Worm (Caenorhabditis elegans): ENCODE measurements around the gene icln-1.

DNA sequence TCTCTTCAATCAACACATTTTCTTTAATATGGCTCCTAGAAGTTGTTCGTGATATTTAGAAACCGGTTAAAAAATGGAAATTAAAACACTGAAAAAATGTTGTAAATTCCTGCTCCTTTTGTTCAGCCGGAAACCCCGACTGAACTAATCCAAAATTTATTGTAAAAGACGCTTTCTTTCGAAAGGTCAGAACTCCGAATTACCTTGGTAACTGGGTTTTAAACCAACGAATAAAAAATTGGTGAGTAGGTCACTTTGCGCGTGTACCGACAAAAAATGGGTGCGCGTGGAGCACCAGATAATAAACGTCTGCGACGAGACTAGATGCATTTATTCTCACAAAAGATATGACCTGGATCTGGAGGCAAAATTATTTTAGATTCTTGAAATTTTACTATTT, 35.2 kb upstream of the icln-1 start:
- TF ChIP-seq K02D7.2 (tag; optimal IDR thresholded peaks at IDR 0.05) (no peak), nfya-1 (tag; optimal IDR thresholded peaks at IDR 0.05) (no peak), rnt-1 (tag; optimal IDR thresholded peaks at IDR 0.05) (no peak), ets-4 (tag; optimal IDR thresholded peaks at IDR 0.05) (no peak), npax-4 (tag; optimal IDR thresholded peaks at IDR 0.05) (no peak), K09A11.1 (tag; optimal IDR thresholded peaks at IDR 0.05; ENCODE audit: insufficient read depth) (no peak), ztf-16 (tag; optimal IDR thresholded peaks at IDR 0.05) (no peak), ceh-18 (tag; optimal IDR thresholded peaks at IDR 0.05) (no peak), pag-3 (tag; optimal IDR thresholded peaks at IDR 0.05; ENCODE audit: borderline replicate concordance) (no peak), ceh-48 (tag; optimal IDR thresholded peaks at IDR 0.05) (no peak), elt-4 (tag; optimal IDR thresholded peaks at IDR 0.05) (no peak), fkh-10 (GFP tag; optimal IDR thresholded peaks at IDR 0.05) (no peak), C38D4.7 (GFP tag; optimal IDR thresholded peaks at IDR 0.05) (no peak), dve-1 (tag; optimal IDR thresholded peaks at IDR 0.05) (no peak)

All from whole organism, late embryonic.